Worm (Caenorhabditis elegans) whole organism, mixed stage, embryonic: ENCODE data around the gene ceh-86.

Experiments
- blmp-1 ChIP-seq: fragments of 150-350 bp; optimal IDR thresholded peaks from 2 replicates; lab custom pipeline; 2014; ENCODE audit warnings: missing biosample characterization, missing genetic modification characterization
- lsy-2 ChIP-seq: fragments of 150-350 bp; optimal IDR thresholded peaks from 2 replicates; lab custom pipeline; 2014; ENCODE audit warnings: missing biosample characterization, missing genetic modification characterization
- nhr-12 ChIP-seq: fragments of 150-350 bp; optimal IDR thresholded peaks from 2 replicates; lab custom pipeline; 2014; ENCODE audit warnings: missing biosample characterization, missing genetic modification characterization
- unc-62 ChIP-seq: fragments of 150-350 bp; optimal IDR thresholded peaks from 2 replicates; lab custom pipeline; 2014; ENCODE audit warnings: missing biosample characterization, missing genetic modification reagents, missing genetic modification characterization

DNA sequence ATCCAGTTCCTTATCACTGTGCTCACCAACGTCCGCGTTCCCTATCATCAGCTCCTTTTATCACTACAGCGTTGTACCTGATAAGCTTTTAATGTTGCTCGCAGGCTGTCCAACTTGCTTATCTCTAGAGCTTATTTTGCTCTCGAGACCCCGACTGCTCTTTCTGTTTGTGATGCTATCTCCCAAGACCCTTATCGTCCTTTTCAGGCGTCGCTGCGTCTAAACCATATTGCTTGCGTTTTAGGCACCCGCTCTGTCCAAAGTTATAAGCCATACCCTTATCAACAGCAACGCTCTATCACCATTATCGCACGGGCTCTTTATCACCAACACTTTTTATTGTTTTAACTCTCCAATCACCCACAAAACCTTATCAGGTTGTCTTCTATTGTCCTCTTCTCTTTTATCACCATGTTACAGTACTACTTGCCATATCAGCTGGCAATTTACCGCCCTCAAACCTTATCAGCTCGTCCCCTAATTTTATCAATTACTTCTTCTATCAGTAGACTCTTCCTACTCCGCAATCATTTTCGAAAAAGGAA is 53.3 kb downstream of the ceh-86 start:
- TF ChIP-seq nhr-12 (tag; lab: Kevin White, UChicago) (no peak), blmp-1 (tag; lab: Kevin White, UChicago) (no peak), lsy-2 (no peak), unc-62 (GFP tag; lab: Kevin White, UChicago) (no peak)
